Fruit fly (Drosophila melanogaster) whole organism, wandering third instar larva: ENCODE data around the gene sing.

ENCODE experiments used
- GATAd ChIP-seq: sonication (Bioruptor generic); optimal IDR thresholded peaks from 2 replicates; lab custom pipeline; 2016; ENCODE audit warnings: missing biosample characterization, missing genetic modification characterization
- Myc ChIP-seq: fragments of >200 bp; optimal IDR thresholded peaks from 2 replicates; lab custom pipeline; 2017
- ey ChIP-seq: fragments of 200-800 bp; sonication (Bioruptor generic); optimal IDR thresholded peaks from 2 replicates; lab custom pipeline; 2016; ENCODE audit warnings: missing biosample characterization, missing genetic modification characterization
- rgr ChIP-seq: fragments of 200-800 bp; sonication (Bioruptor generic); optimal IDR thresholded peaks from 3 replicates; lab custom pipeline; 2016; ENCODE audit warnings: missing biosample characterization, mild to moderate bottlenecking, missing genetic modification characterization

- TF ChIP-seq Myc (lab: Kevin White, UChicago) (no peak), ey (GFP tag; lab: Kevin White, UChicago) (no peak), GATAd (no peak), rgr (GFP tag; lab: Kevin White, UChicago) (no peak)
Measured at dm6 chrX:16730791-16731190, 51.7 kb downstream of the sing start, which contains the start of gene TwdlX.
